Fruit fly (Drosophila melanogaster) whole organism, embryonic: ENCODE measurements around the gene Acsx3.

Source experiments
- Awh ChIP-seq: fragments of 200-800 bp; sonication (Bioruptor generic); IDR thresholded peaks from 2 replicates; pipeline ENCODE4, ENCODE4 v1.3.6; 2022; ENCODE audit warnings: missing biosample characterization, missing genetic modification characterization
- B-H1 ChIP-seq: fragments of 200-800 bp; sonication (Bioruptor generic); IDR thresholded peaks from 3 replicates; pipeline ENCODE4 v1.3.6; 2022; ENCODE audit warnings: missing biosample characterization, missing genetic modification characterization
- Blimp-1 ChIP-seq: fragments of 200-800 bp; sonication (Bioruptor generic); optimal IDR thresholded peaks from 3 replicates; lab custom pipeline; 2018; ENCODE audit warnings: missing biosample characterization, missing genetic modification characterization, mild to moderate bottlenecking, moderate library complexity, missing genetic modification reagents
- CG15479 ChIP-seq: fragments of 200-800 bp; sonication (Bioruptor generic); optimal IDR thresholded peaks from 3 replicates; lab custom pipeline; 2019; ENCODE audit warnings: missing biosample characterization, mild to moderate bottlenecking, missing genetic modification characterization, moderate library complexity
- CG1647 ChIP-seq: fragments of 200-800 bp; sonication (Bioruptor generic); optimal IDR thresholded peaks from 3 replicates; lab custom pipeline; 2016; ENCODE audit warnings: missing biosample characterization, missing genetic modification characterization
- CG16813 ChIP-seq: fragments of 200-800 bp; sonication (Bioruptor generic); IDR thresholded peaks from 3 replicates; pipeline ENCODE4 v1.3.6; 2022; ENCODE audit warnings: missing biosample characterization, missing genetic modification characterization; ENCODE audit not compliant: partially characterized antibody
- CG16863 ChIP-seq: fragments of 200-800 bp; sonication (Bioruptor generic); optimal IDR thresholded peaks from 3 replicates; lab custom pipeline; 2016; ENCODE audit warnings: missing biosample characterization, missing genetic modification characterization
- CG17361 ChIP-seq: fragments of 200-800 bp; sonication (Bioruptor generic); IDR thresholded peaks from 3 replicates; pipeline ENCODE4 v1.3.6; 2022; ENCODE audit warnings: missing biosample characterization, missing genetic modification characterization
- CG1792 ChIP-seq: fragments of 200-800 bp; sonication (Bioruptor generic); optimal IDR thresholded peaks from 2 replicates; lab custom pipeline; 2016; ENCODE audit warnings: missing biosample characterization, missing genetic modification characterization
- CG18262 ChIP-seq: fragments of 200-800 bp; optimal IDR thresholded peaks from 3 replicates; lab custom pipeline; 2019; ENCODE audit warnings: missing biosample characterization, mild to moderate bottlenecking, missing genetic modification characterization, moderate library complexity
- CG2712 ChIP-seq: fragments of 200-800 bp; optimal IDR thresholded peaks from 3 replicates; lab custom pipeline; 2019; ENCODE audit warnings: missing biosample characterization, mild to moderate bottlenecking, missing genetic modification characterization, moderate library complexity
- CG31441 ChIP-seq: fragments of 200-800 bp; sonication (Bioruptor generic); IDR thresholded peaks from 2 replicates; pipeline ENCODE4 v1.3.6; 2022; ENCODE audit warnings: missing biosample characterization, missing genetic modification characterization
- CG9215 ChIP-seq: fragments of 200-800 bp; sonication (Bioruptor generic); IDR thresholded peaks from 2 replicates; pipeline ENCODE4 v1.3.6; 2022; ENCODE audit warnings: missing biosample characterization, missing genetic modification characterization
- Dll ChIP-seq: fragments of 200-800 bp; sonication (Bioruptor generic); IDR thresholded peaks from 4 replicates; pipeline ENCODE4 v1.3.6; 2022; ENCODE audit warnings: missing biosample characterization, missing genetic modification characterization; ENCODE audit not compliant: partially characterized antibody
- Drgx ChIP-seq: fragments of 200-800 bp; sonication (Bioruptor generic); IDR thresholded peaks from 2 replicates; pipeline ENCODE4 v1.3.6; 2022; ENCODE audit warnings: missing biosample characterization, missing genetic modification characterization
- Elba2 ChIP-seq: fragments of 200-800 bp; sonication (Bioruptor generic); optimal IDR thresholded peaks from 3 replicates; lab custom pipeline; 2016; ENCODE audit warnings: missing biosample characterization, missing genetic modification characterization
- Ets65A ChIP-seq: fragments of 200-800 bp; sonication (Bioruptor generic); peaks from one replicate; lab custom pipeline; 2016; ENCODE audit warnings: missing biosample characterization, missing genetic modification characterization
- Gug ChIP-seq: fragments of 200-800 bp; sonication (Bioruptor generic); IDR thresholded peaks from 4 replicates; pipeline ENCODE4 v1.3.6; 2022; ENCODE audit warnings: missing biosample characterization, missing genetic modification characterization
- HLH3B ChIP-seq: fragments of 200-800 bp; sonication (Bioruptor generic); IDR thresholded peaks from 2 replicates; pipeline ENCODE4 v1.3.6; 2022; ENCODE audit warnings: missing biosample characterization, missing genetic modification characterization
- Hr78 ChIP-seq, 2 experiments: fragments of 200-800 bp in 1 of 2; fragments of >200 bp in 1 of 2; sonication (Bioruptor generic) in 1 of 2; optimal IDR thresholded peaks; 2 replicates each; lab custom pipeline; 2017 to 2019; ENCODE audit warnings: missing biosample characterization in 2 of 2, missing genetic modification characterization in 2 of 2, mild to moderate bottlenecking in 1 of 2, moderate library complexity in 1 of 2
- Kr ChIP-seq: fragments of 200-800 bp; sonication (Bioruptor generic); optimal IDR thresholded peaks from 2 replicates; lab custom pipeline; 2017; ENCODE audit warnings: missing biosample characterization, mild to moderate bottlenecking, missing genetic modification characterization
- Med ChIP-seq: fragments of 200-800 bp; sonication (Bioruptor generic); peaks from one replicate; lab custom pipeline; 2016; ENCODE audit warnings: missing biosample characterization, missing genetic modification characterization, mild to moderate bottlenecking, inconsistent platforms, moderate library complexity
- Scr ChIP-seq: fragments of 200-800 bp; sonication (Bioruptor generic); IDR thresholded peaks from 2 replicates; pipeline ENCODE4 v1.3.6; 2022; ENCODE audit warnings: missing biosample characterization, missing genetic modification characterization; ENCODE audit not compliant: partially characterized antibody
- dimm ChIP-seq: fragments of 200-800 bp; sonication (Bioruptor generic); IDR thresholded peaks from 2 replicates; pipeline ENCODE4 v1.3.6; 2022; ENCODE audit warnings: missing biosample characterization, missing genetic modification characterization
- dmrt11E ChIP-seq: fragments of 200-800 bp; sonication (Bioruptor generic); optimal IDR thresholded peaks from 3 replicates; lab custom pipeline; 2018; ENCODE audit warnings: missing biosample characterization, mild to moderate bottlenecking, missing genetic modification characterization, moderate library complexity
- gce ChIP-seq: fragments of 200-800 bp; sonication (Bioruptor generic); IDR thresholded peaks from 3 replicates; pipeline ENCODE4 v1.3.6; 2022; ENCODE audit warnings: missing biosample characterization, missing genetic modification characterization
- gem ChIP-seq: fragments of 200-800 bp; sonication (Bioruptor generic); optimal IDR thresholded peaks from 2 replicates; lab custom pipeline; 2019; ENCODE audit warnings: missing biosample characterization, mild to moderate bottlenecking, missing genetic modification characterization, moderate library complexity
- gsb-n ChIP-seq: fragments of 200-800 bp; sonication (Bioruptor generic); optimal IDR thresholded peaks from 3 replicates; lab custom pipeline; 2018; ENCODE audit warnings: missing biosample characterization, mild to moderate bottlenecking, missing genetic modification characterization
- ken ChIP-seq: fragments of 200-800 bp; sonication (Bioruptor generic); IDR thresholded peaks from 3 replicates; pipeline ENCODE4 v1.3.6; 2022; ENCODE audit warnings: missing biosample characterization, missing genetic modification characterization
- nau ChIP-seq: fragments of 200-800 bp; sonication (Bioruptor generic); optimal IDR thresholded peaks from 3 replicates; lab custom pipeline; 2017; ENCODE audit warnings: missing biosample characterization, mild to moderate bottlenecking, missing genetic modification characterization, missing genetic modification reagents
- oc ChIP-seq: fragments of 200-800 bp; sonication (Bioruptor generic); optimal IDR thresholded peaks from 2 replicates; lab custom pipeline; 2018; ENCODE audit warnings: missing biosample characterization, mild to moderate bottlenecking, missing genetic modification characterization, moderate library complexity
- phol ChIP-seq: fragments of 200-800 bp; sonication (Bioruptor generic); optimal IDR thresholded peaks from 3 replicates; lab custom pipeline; 2018; ENCODE audit warnings: missing biosample characterization, mild to moderate bottlenecking, missing genetic modification characterization, moderate library complexity
- unpg ChIP-seq: fragments of 200-800 bp; sonication (Bioruptor generic); optimal IDR thresholded peaks from 3 replicates; lab custom pipeline; 2018; ENCODE audit warnings: missing biosample characterization, mild to moderate bottlenecking, missing genetic modification characterization, moderate library complexity
- wor ChIP-seq: fragments of 200-800 bp; sonication (Bioruptor generic); IDR thresholded peaks from 2 replicates; pipeline ENCODE4 v1.3.6; 2022; ENCODE audit warnings: missing biosample characterization, missing genetic modification characterization

Acsx3 gene

DNA sequence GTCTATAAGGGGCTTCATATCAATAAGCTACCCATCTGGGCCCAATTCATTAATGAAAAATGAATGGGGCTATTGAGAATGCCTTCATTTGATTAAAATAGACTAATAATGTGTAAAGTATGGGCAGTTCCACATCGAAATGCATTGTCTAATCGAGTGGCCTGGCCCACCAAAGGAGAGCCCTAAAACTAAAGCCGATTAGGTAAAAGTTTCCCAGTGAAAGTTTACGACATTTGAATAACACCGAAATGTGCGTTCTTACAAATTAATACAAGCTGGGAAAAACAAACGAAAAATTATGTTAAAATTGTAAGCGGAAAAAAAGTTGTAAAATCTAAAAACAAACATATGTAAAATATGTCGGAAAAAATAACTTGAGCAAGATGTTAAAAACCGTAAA is 23.9 kb downstream of the Acsx3 start:
- TF ChIP-seq oc (tag; lab: Kevin White, UChicago) (peak; percentile 69), wor (no peak), Blimp-1 (GFP tag; lab: Kevin White, UChicago) (peak; percentile 51), Kr (no peak), Awh (GFP tag; lab: Robert Waterston, UW) (peak; percentile 57)

DNA sequence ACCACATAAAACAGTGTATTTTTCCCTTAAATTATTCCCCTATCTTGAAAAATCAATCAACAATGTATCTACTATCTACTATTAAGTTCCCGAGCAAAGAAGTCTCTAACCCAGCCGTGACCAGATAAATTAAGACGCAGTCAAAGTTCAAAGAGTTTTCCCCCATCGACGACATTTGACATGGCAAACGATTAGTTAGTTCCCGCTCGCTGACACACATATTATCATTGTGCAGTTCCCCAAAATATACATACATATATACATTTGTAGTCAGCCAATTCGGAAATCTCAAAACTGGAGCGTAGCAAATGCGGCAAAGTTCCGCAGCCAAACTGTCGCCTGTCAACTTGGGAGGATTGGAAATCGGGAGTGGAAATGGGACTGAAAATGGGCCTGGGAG is 26.1 kb downstream of the Acsx3 start:
- peak; percentile 15 for TF ChIP-seq gsb-n (tag; lab: Kevin White, UChicago)
- peak in 1 of 2 experiments; percentile 79 for TF ChIP-seq Hr78 (GFP tag; optimal IDR thresholded peaks at IDR 0.05; lab: Kevin White, UChicago)
- peak; percentile 51 for TF ChIP-seq Med (GFP tag; lab: Kevin White, UChicago)
- TF ChIP-seq gce (GFP tag; lab: Robert Waterston, UW), result no peak
- no peak for TF ChIP-seq dimm (GFP tag; lab: Robert Waterston, UW)
- TF ChIP-seq, all 482 proteins: peak for 3

DNA sequence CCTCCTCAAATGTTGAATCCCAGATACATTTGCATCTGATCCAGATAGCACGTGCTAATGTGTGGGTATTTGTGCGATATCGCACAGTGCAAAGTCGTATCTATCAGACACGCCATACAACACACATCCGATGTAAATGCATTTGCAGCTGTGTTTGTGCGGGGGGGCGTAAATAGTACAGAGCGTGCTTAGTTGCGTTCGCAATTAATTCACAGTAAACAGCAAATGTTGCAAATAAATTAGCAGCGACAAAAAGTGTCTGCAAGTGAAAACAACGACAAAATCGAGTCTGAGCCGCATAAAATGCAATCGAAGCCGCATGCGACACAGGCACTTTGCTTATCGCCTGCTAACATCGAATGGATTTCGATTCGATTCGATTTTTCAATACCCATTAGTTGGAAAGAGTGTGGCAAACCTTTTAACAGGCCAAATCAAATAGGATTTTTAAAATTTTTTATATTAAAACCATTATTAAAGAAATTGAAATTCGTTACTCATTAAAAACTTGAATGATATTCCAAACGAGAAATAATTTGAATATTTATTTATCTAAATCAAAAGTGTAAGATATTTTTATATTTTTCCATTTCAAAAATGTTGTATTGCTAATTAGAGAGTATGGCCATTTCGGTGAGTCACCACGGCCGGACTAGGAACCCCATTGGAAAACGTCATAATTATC is 26.8 kb downstream of the Acsx3 start:
- TF ChIP-seq CG9215 (no peak), Scr (no peak), dmrt11E (tag; lab: Kevin White, UChicago) (peak; percentile 32), B-H1 (GFP tag; lab: Robert Waterston, UW) (no peak), phol (tag; lab: Kevin White, UChicago) (peak; percentile 0), gem (tag; lab: Kevin White, UChicago) (peak; percentile 4), Ets65A (GFP tag; lab: Kevin White, UChicago) (peak; percentile 82), ken (no peak), CG17361 (GFP tag; lab: Robert Waterston, UW) (peak; percentile 49; the same call in 2 of the 3 replicates), Drgx (peak; percentile 22; the same call in 1 of the 2 replicates), CG31441 (GFP tag; lab: Robert Waterston, UW) (peak; percentile 46; the same call in 1 of the 2 replicates), CG18262 (tag; lab: Kevin White, UChicago) (peak; percentile 50), nau (GFP tag; lab: Kevin White, UChicago) (no peak), HLH3B (GFP tag; lab: Robert Waterston, UW) (no peak), CG15479 (GFP tag; lab: Kevin White, UChicago) (peak; percentile 18), CG2712 (tag; lab: Kevin White, UChicago) (peak; percentile 43), CG16813 (no peak), Gug (GFP tag; lab: Robert Waterston, UW) (no peak), unpg (no peak), CG1647 (GFP tag; lab: Kevin White, UChicago) (no peak), CG16863 (GFP tag; lab: Kevin White, UChicago) (no peak), Elba2 (GFP tag; lab: Kevin White, UChicago) (no peak), CG1792 (GFP tag; lab: Kevin White, UChicago) (no peak)

dm6 chr3R:19808430-19808756 is 27.3 kb downstream of the Acsx3 start:
- TF ChIP-seq Dll (GFP tag; lab: Robert Waterston, UW), result no peak
- TF ChIP-seq CG15479 (GFP tag; lab: Kevin White, UChicago), result peak; percentile 67
